Worm (Caenorhabditis elegans): Measurements from ENCODE around the gene madf-1.

Gene madf-1

ce11 chrIV:866828-867270 lies 35.2 kb upstream of the madf-1 start (continued):
- TF ChIP-seq nhr-102 (tag; optimal IDR thresholded peaks at IDR 0.05): peak; percentile 80
- TF ChIP-seq fos-1 (tag; optimal IDR thresholded peaks at IDR 0.05): no peak
- TF ChIP-seq lin-15B (tag; optimal IDR thresholded peaks at IDR 0.05): no peak
- TF ChIP-seq nhr-28 (tag; optimal IDR thresholded peaks at IDR 0.05): peak; percentile 45
- TF ChIP-seq mdt-29 (GFP tag; IDR thresholded peaks at IDR 0.05): peak; percentile 83
- TF ChIP-seq aly-2 (tag; optimal IDR thresholded peaks at IDR 0.05): no peak
- no peak for TF ChIP-seq fkh-10 (GFP tag; optimal IDR thresholded peaks at IDR 0.05)
- TF ChIP-seq lin-13 (GFP tag; optimal IDR thresholded peaks at IDR 0.05): peak; percentile 92
- TF ChIP-seq nhr-77 (tag; optimal IDR thresholded peaks at IDR 0.05): peak; percentile 2
- peak; percentile 49; the same call in 1 of the 2 replicates for TF ChIP-seq php-3 (GFP tag; IDR thresholded peaks at IDR 0.05)
- peak in 1 of 2 experiments; percentile 42 for TF ChIP-seq hif-1 (tag; optimal IDR thresholded peaks at IDR 0.05)
- TF ChIP-seq ZK337.2 (GFP tag; IDR thresholded peaks at IDR 0.05): peak; percentile 36; the same call in 1 of the 2 replicates
- no peak for TF ChIP-seq ceh-28 (tag; optimal IDR thresholded peaks at IDR 0.05)
- peak; percentile 94 for TF ChIP-seq dve-1 (tag; optimal IDR thresholded peaks at IDR 0.05; ENCODE audit: insufficient read depth)
- TF ChIP-seq hlh-30 (tag; optimal IDR thresholded peaks at IDR 0.05; ENCODE audit: insufficient read depth): peak; percentile 67
- no peak for TF ChIP-seq Y105C5A.15 (GFP tag; IDR thresholded peaks at IDR 0.05)
- TF ChIP-seq jun-1 (tag; optimal IDR thresholded peaks at IDR 0.05): peak; percentile 37
- TF ChIP-seq cey-2 (tag; optimal IDR thresholded peaks at IDR 0.05; ENCODE audit: borderline replicate concordance, insufficient read depth): no peak
- no peak for TF ChIP-seq ceh-32 (tag; optimal IDR thresholded peaks at IDR 0.05; ENCODE audit: poor library complexity)
- TF ChIP-seq ceh-20 (GFP tag; IDR thresholded peaks at IDR 0.05): 0 out of 2 replicates have a peak, but pooled peaks have one; percentile 23
- no peak for TF ChIP-seq lin-29 (GFP tag; IDR thresholded peaks at IDR 0.05)
- TF ChIP-seq ztf-11 (tag; optimal IDR thresholded peaks at IDR 0.05): no peak
- 0 out of 2 replicates have a peak, but pooled peaks have one; percentile 56 for TF ChIP-seq D1046.2 (GFP tag; IDR thresholded peaks at IDR 0.05)
- TF ChIP-seq mdl-1 (tag; optimal IDR thresholded peaks at IDR 0.05): peak in 1 of 2 experiments; percentile 11
- peak; percentile 72 for TF ChIP-seq egl-43 (GFP tag; IDR thresholded peaks at IDR 0.05)
- no peak for TF ChIP-seq tag-97 (GFP tag; IDR thresholded peaks at IDR 0.05)
- peak; percentile 46 for TF ChIP-seq gei-8 (GFP tag; optimal IDR thresholded peaks at IDR 0.05)
- TF ChIP-seq pqm-1 (tag; optimal IDR thresholded peaks at IDR 0.05): peak; percentile 14
- peak; percentile 86 for TF ChIP-seq lin-38 (GFP tag; IDR thresholded peaks at IDR 0.05)
- peak; percentile 80 for TF ChIP-seq hlh-11 (tag; optimal IDR thresholded peaks at IDR 0.05)
- TF ChIP-seq zip-11 (GFP tag; IDR thresholded peaks at IDR 0.05): no peak
- peak; percentile 89 for TF ChIP-seq T26A8.4 (GFP tag; IDR thresholded peaks at IDR 0.05)
- no peak for TF ChIP-seq mxl-2 (GFP tag; conservative IDR thresholded peaks at IDR 0.05)
- TF ChIP-seq attf-4 (tag; optimal IDR thresholded peaks at IDR 0.05): no peak
- TF ChIP-seq dpl-1 (GFP tag; optimal IDR thresholded peaks at IDR 0.05): peak; percentile 71
- TF ChIP-seq nhr-25 (tag; optimal IDR thresholded peaks at IDR 0.05; ENCODE audit: borderline replicate concordance, insufficient read depth): peak; percentile 40
- 0 out of 2 replicates have a peak, but pooled peaks have one; percentile 22 for TF ChIP-seq dmd-8 (GFP tag; IDR thresholded peaks at IDR 0.05)
- TF ChIP-seq nhr-111 (GFP tag; optimal IDR thresholded peaks at IDR 0.05): no peak
- TF ChIP-seq daf-19 (GFP tag; conservative IDR thresholded peaks at IDR 0.05): no peak
- TF ChIP-seq lir-3 (tag; optimal IDR thresholded peaks at IDR 0.05): peak; percentile 29
- TF ChIP-seq F10B5.3 (tag; optimal IDR thresholded peaks at IDR 0.05): peak; percentile 39
- TF ChIP-seq set-16 (GFP tag; IDR thresholded peaks at IDR 0.05): peak; percentile 60; the same call in 1 of the 2 replicates
- TF ChIP-seq mxl-3 (GFP tag; optimal IDR thresholded peaks at IDR 0.05): peak; percentile 72
- TF ChIP-seq F44E2.7 (GFP tag; IDR thresholded peaks at IDR 0.05): no peak
- peak; percentile 65 for TF ChIP-seq nhr-48 (tag; optimal IDR thresholded peaks at IDR 0.05)
- peak; percentile 79 for TF ChIP-seq duxl-1 (tag; optimal IDR thresholded peaks at IDR 0.05; ENCODE audit: poor library complexity)
- peak; percentile 47; the same call in 1 of the 2 replicates for TF ChIP-seq ceh-44 (GFP tag; IDR thresholded peaks at IDR 0.05)
- peak; percentile 82 for TF ChIP-seq snpc-1.2 (GFP tag; IDR thresholded peaks at IDR 0.05)
- TF ChIP-seq Y5F2A.4 (GFP tag; optimal IDR thresholded peaks at IDR 0.05): peak; percentile 36
- peak; percentile 70 for TF ChIP-seq vab-7 (GFP tag; IDR thresholded peaks at IDR 0.05)

All from whole organism, L4 larva.